Fruit fly (Drosophila melanogaster): ENCODE data around the gene CG13838.

CG13838 gene

dm6 chr3R:23057390-23057789 is 15.3 kb downstream of the CG13838 start:
- TF ChIP-seq bab1 (GFP tag; optimal IDR thresholded peaks at IDR 0.05), result peak; percentile 2
- no peak for TF ChIP-seq CG14711 (tag; optimal IDR thresholded peaks at IDR 0.05)

- TF ChIP-seq tj (GFP tag; optimal IDR thresholded peaks at IDR 0.05) (no peak), CG14711 (tag; optimal IDR thresholded peaks at IDR 0.05) (no peak), CG5204 (GFP tag; optimal IDR thresholded peaks at IDR 0.05) (no peak), bab1 (GFP tag; optimal IDR thresholded peaks at IDR 0.05) (no peak), cic (GFP tag; optimal IDR thresholded peaks at IDR 0.05) (no peak), CG7045 (GFP tag; optimal IDR thresholded peaks at IDR 0.05) (no peak), CG1620 (GFP tag; optimal IDR thresholded peaks at IDR 0.05) (no peak), CG7101 (tag; optimal IDR thresholded peaks at IDR 0.05) (no peak), CG11617 (GFP tag; optimal IDR thresholded peaks at IDR 0.05) (no peak), Hr96 (GFP tag; optimal IDR thresholded peaks at IDR 0.05) (no peak), cnc (optimal IDR thresholded peaks at IDR 0.05) (no peak), pad (GFP tag; optimal IDR thresholded peaks at IDR 0.05) (no peak), Mnt (GFP tag; optimal IDR thresholded peaks at IDR 0.05) (no peak), CG12768 (GFP tag; optimal IDR thresholded peaks at IDR 0.05) (no peak), ovo (GFP tag; optimal IDR thresholded peaks at IDR 0.05) (no peak), Clk (GFP tag; optimal IDR thresholded peaks at IDR 0.05) (no peak), kay (GFP tag; ENCODE audit: borderline replicate concordance) (no peak), toe (GFP tag; optimal IDR thresholded peaks at IDR 0.05) (no peak), Crg-1 (GFP tag; optimal IDR thresholded peaks at IDR 0.05) (no peak)
Measured at dm6 chr3R:23058858-23059257, 16.8 kb downstream of the CG13838 start, which contains the start of gene Ctns. Ctns (minus strand) TSS chr3R:23058958.

DNA sequence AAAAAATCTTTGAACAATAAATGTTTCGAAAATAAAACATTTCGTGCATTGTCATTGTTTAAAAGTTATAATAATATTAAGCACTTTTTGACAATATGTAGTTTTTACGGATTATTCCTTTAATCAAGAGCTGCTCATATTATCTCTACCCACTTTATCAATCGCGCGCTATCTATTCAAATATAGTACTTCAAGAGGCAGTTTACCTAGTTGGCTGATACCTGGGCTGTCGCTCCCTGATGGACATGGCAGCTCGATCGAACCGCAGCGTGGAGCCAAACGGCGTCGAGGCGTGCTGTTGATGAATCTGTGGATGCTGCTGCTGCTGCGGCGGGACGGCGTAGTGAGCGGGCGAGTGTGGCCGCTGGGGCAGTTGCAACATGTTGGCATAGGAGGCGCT is 18.1 kb downstream of the CG13838 start:
- no peak for TF ChIP-seq CG12768 (GFP tag; optimal IDR thresholded peaks at IDR 0.05)
- no peak for TF ChIP-seq tj (GFP tag; optimal IDR thresholded peaks at IDR 0.05)
- TF ChIP-seq CG7101 (tag; optimal IDR thresholded peaks at IDR 0.05), result no peak
- TF ChIP-seq cic (GFP tag; optimal IDR thresholded peaks at IDR 0.05), result no peak
- TF ChIP-seq bab1 (GFP tag; optimal IDR thresholded peaks at IDR 0.05), result no peak
- TF ChIP-seq pad (GFP tag; optimal IDR thresholded peaks at IDR 0.05), result no peak
- TF ChIP-seq Mnt (GFP tag; optimal IDR thresholded peaks at IDR 0.05), result no peak
- TF ChIP-seq toe (GFP tag; optimal IDR thresholded peaks at IDR 0.05), result no peak
- no peak for TF ChIP-seq CG33017 (tag; optimal IDR thresholded peaks at IDR 0.05)

DNA sequence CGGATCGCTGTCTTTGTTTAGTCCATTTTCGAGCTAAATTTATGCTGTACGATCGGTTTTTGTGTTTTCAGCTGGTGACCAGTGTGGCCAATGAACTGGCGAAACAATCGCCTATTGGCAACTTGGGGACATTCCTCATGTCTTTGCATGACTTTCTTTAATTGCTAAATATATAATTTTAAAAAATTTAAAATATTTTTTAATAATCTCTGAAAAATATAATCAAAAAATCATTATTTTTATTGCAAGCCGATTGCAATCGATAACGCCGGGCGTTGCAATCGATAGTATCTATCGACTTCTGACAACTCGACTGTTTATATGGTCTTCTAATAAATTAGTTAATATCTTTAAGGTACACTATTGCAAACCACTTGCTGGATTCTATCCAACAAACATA is 19.2 kb downstream of the CG13838 start, which contains the start of the genes sav and Ublcp1:
sav (minus strand) TSS at position 96 of the 400 bp plus-strand sequence.
Ublcp1 (plus strand) TSS at position 285 of the 400 bp plus-strand sequence.
- TF ChIP-seq CG5204 (GFP tag; optimal IDR thresholded peaks at IDR 0.05) (no peak), pad (GFP tag; optimal IDR thresholded peaks at IDR 0.05) (no peak), Clk (GFP tag; optimal IDR thresholded peaks at IDR 0.05) (no peak), CG33017 (tag; optimal IDR thresholded peaks at IDR 0.05) (peak; percentile 10), kay (GFP tag; ENCODE audit: borderline replicate concordance) (no peak), Mnt (GFP tag; optimal IDR thresholded peaks at IDR 0.05) (no peak), CG7101 (tag; optimal IDR thresholded peaks at IDR 0.05) (peak; percentile 4), tj (GFP tag; optimal IDR thresholded peaks at IDR 0.05) (peak; percentile 43), CG1620 (GFP tag; optimal IDR thresholded peaks at IDR 0.05) (no peak), ovo (GFP tag; optimal IDR thresholded peaks at IDR 0.05) (no peak), cnc (optimal IDR thresholded peaks at IDR 0.05) (no peak), CG12768 (GFP tag; optimal IDR thresholded peaks at IDR 0.05) (no peak), CG11617 (GFP tag; optimal IDR thresholded peaks at IDR 0.05) (peak; percentile 9), Crg-1 (GFP tag; optimal IDR thresholded peaks at IDR 0.05) (peak; percentile 0), Hr96 (GFP tag; optimal IDR thresholded peaks at IDR 0.05) (no peak), cic (GFP tag; optimal IDR thresholded peaks at IDR 0.05) (no peak), toe (GFP tag; optimal IDR thresholded peaks at IDR 0.05) (no peak), CG14711 (tag; optimal IDR thresholded peaks at IDR 0.05) (peak; percentile 58), bab1 (GFP tag; optimal IDR thresholded peaks at IDR 0.05) (no peak), CG7045 (GFP tag; optimal IDR thresholded peaks at IDR 0.05) (no peak)

DNA sequence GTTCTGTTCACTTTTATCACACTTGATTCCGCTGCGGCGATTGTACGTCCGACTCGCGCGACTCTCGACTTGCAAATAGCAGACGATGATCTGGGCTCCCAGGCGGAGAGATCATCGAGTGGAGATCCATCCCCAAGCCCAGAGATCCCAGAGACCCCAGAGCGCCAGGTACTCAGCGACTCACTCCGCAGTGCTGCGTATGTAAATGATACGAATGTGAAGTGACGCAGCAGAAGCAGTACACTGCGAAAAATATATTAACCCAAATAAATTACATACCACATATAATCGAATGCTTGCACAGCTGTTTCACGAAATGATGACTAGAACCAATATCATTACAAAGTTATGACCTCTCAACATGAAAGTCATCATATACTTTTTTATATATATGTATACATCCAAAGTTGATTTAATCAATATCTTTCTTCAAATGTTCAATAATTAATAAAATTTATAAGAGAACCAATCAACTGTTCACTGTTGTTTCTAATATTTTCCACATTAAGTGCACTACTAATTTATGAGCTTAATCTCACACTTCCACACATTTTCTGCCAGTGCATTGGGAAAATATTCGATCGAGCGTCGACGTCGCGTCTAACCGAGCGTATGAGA is 25.3 kb downstream of the CG13838 start, which contains the start of gene CG17111:
CG17111 (minus strand) TSS at position 51 of the 618 bp plus-strand sequence.
- TF ChIP-seq Crg-1 (GFP tag; optimal IDR thresholded peaks at IDR 0.05) (no peak), CG7045 (GFP tag; optimal IDR thresholded peaks at IDR 0.05) (peak; percentile 76), cnc (optimal IDR thresholded peaks at IDR 0.05) (peak in 1 of 2 experiments; percentile 77), CG33017 (tag; optimal IDR thresholded peaks at IDR 0.05) (peak; percentile 59), CG12768 (GFP tag; optimal IDR thresholded peaks at IDR 0.05) (peak; percentile 71), CG1620 (GFP tag; optimal IDR thresholded peaks at IDR 0.05) (no peak), toe (GFP tag; optimal IDR thresholded peaks at IDR 0.05) (peak; percentile 63), CG11617 (GFP tag; optimal IDR thresholded peaks at IDR 0.05) (peak; percentile 76), CG14711 (tag; optimal IDR thresholded peaks at IDR 0.05) (peak; percentile 3), ovo (GFP tag; optimal IDR thresholded peaks at IDR 0.05) (no peak), CG5204 (GFP tag; optimal IDR thresholded peaks at IDR 0.05) (peak; percentile 74), Mnt (GFP tag; optimal IDR thresholded peaks at IDR 0.05) (no peak), Hr96 (GFP tag; optimal IDR thresholded peaks at IDR 0.05) (peak; percentile 25), tj (GFP tag; optimal IDR thresholded peaks at IDR 0.05) (peak; percentile 39), pad (GFP tag; optimal IDR thresholded peaks at IDR 0.05) (peak; percentile 30), kay (GFP tag; ENCODE audit: borderline replicate concordance) (peak; percentile 69), CG7101 (tag; optimal IDR thresholded peaks at IDR 0.05) (peak; percentile 54), Clk (GFP tag; optimal IDR thresholded peaks at IDR 0.05) (peak; percentile 60), bab1 (GFP tag; optimal IDR thresholded peaks at IDR 0.05) (no peak), cic (GFP tag; optimal IDR thresholded peaks at IDR 0.05) (no peak)

- TF ChIP-seq Clk (GFP tag; optimal IDR thresholded peaks at IDR 0.05) (no peak), CG1620 (GFP tag; optimal IDR thresholded peaks at IDR 0.05) (no peak), CG5204 (GFP tag; optimal IDR thresholded peaks at IDR 0.05) (no peak), cnc (optimal IDR thresholded peaks at IDR 0.05) (no peak), toe (GFP tag; optimal IDR thresholded peaks at IDR 0.05) (no peak)
Measured at dm6 chr3R:23074480-23074879, 32.4 kb downstream of the CG13838 start.

All from whole organism, adult.